Fruit fly (Drosophila melanogaster) whole organism, prepupa: ENCODE results near the gene CG1544.

Source experiments
- CG34406 ChIP-seq: fragments of 200-800 bp; sonication (Bioruptor generic); optimal IDR thresholded peaks from 3 replicates; lab custom pipeline; 2016; ENCODE audit warnings: missing biosample characterization, missing genetic modification characterization
- CG6792 ChIP-seq: fragments of 200-800 bp; sonication (Bioruptor generic); optimal IDR thresholded peaks from 3 replicates; lab custom pipeline; 2016; ENCODE audit warnings: missing biosample characterization, missing genetic modification characterization
- Ets96B ChIP-seq: fragments of 200-800 bp; optimal IDR thresholded peaks from 2 replicates; lab custom pipeline; 2019; ENCODE audit warnings: missing biosample characterization, mild to moderate bottlenecking, missing genetic modification characterization, moderate library complexity
- Sox102F ChIP-seq: fragments of 200-800 bp; sonication (Bioruptor generic); optimal IDR thresholded peaks from 2 replicates; lab custom pipeline; 2016; ENCODE audit warnings: missing biosample characterization, mild to moderate bottlenecking, missing genetic modification characterization
- Sox14 ChIP-seq: fragments of 200-800 bp; sonication (Bioruptor generic); optimal IDR thresholded peaks from 3 replicates; lab custom pipeline; 2016; ENCODE audit warnings: missing biosample characterization, missing genetic modification characterization
- fd59A ChIP-seq: fragments of 200-800 bp; sonication (Bioruptor generic); optimal IDR thresholded peaks from 2 replicates; lab custom pipeline; 2017; ENCODE audit warnings: missing biosample characterization, mild to moderate bottlenecking, missing genetic modification characterization, missing genetic modification reagents

DNA sequence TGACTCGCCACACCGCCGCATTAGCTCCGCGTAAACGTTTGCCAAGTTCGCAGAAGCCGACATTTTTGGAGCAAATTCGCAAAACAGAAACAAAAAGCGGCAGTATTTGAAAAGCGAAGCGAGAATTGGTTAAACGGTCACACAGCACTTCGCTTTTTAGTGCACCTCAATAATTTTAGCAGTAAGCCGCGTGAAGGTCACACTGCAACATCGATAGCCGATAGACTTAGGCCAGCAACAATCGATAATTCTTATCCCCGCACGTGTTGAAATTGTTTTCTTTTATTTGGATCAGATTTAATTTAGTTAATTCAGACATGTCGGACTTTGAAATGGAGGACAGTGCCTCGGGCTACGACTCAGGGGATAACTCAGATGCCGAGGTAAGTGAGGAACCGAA lies 16.5 kb downstream of the CG1544 start, which contains the start of the genes Zwilch and CG1542:
- no peak for TF ChIP-seq Sox14 (GFP tag; lab: Kevin White, UChicago)
- no peak for TF ChIP-seq fd59A (GFP tag; lab: Kevin White, UChicago)
- no peak for TF ChIP-seq Sox102F (GFP tag; lab: Kevin White, UChicago)
- no peak for TF ChIP-seq CG34406 (GFP tag; lab: Kevin White, UChicago)
- no peak for TF ChIP-seq CG6792 (GFP tag; lab: Kevin White, UChicago)
- TF ChIP-seq Ets96B (tag; lab: Kevin White, UChicago) = no peak
